Worm (Caenorhabditis elegans) whole organism, L1 larva: Measurements from ENCODE around the gene dct-13.

Source experiments
- C04F5.9 ChIP-seq: sonication (generic microtip); optimal IDR thresholded peaks from 2 replicates; lab custom pipeline; 2016; ENCODE audit warnings: missing genetic modification characterization, missing compliant biosample characterization
- C16A3.4 ChIP-seq: fragments of 150-350 bp; optimal IDR thresholded peaks from 2 replicates; lab custom pipeline; 2014; ENCODE audit warnings: missing biosample characterization, missing genetic modification characterization
- C34B4.2 ChIP-seq: sonication (generic microtip); optimal IDR thresholded peaks from 2 replicates; lab custom pipeline; 2017; ENCODE audit warnings: mild to moderate bottlenecking, missing genetic modification characterization, missing compliant biosample characterization
- F16B12.6 ChIP-seq: fragments of 150-350 bp; optimal IDR thresholded peaks from 2 replicates; lab custom pipeline; 2014; ENCODE audit warnings: missing biosample characterization, missing genetic modification characterization
- aha-1 ChIP-seq: fragments of 150-350 bp; optimal IDR thresholded peaks from 2 replicates; lab custom pipeline; 2014; ENCODE audit warnings: missing biosample characterization, missing genetic modification characterization
- alr-1 ChIP-seq: fragments of 200-800 bp; sonication (Bioruptor generic); optimal IDR thresholded peaks from 2 replicates; lab custom pipeline; 2018; ENCODE audit warnings: borderline replicate concordance, mild to moderate bottlenecking, missing genetic modification characterization, missing compliant biosample characterization
- ceh-8 ChIP-seq: fragments of 200-800 bp; sonication (Bioruptor generic); optimal IDR thresholded peaks from 2 replicates; lab custom pipeline; 2018; ENCODE audit warnings: mild to moderate bottlenecking, missing genetic modification characterization, moderate library complexity, missing compliant biosample characterization
- ceh-82 ChIP-seq, 3 experiments: fragments of 150-350 bp in 1 of 3; sonication (generic microtip) in 2 of 3; optimal IDR thresholded peaks; 2 replicates each; lab custom pipeline; 2014 to 2017; ENCODE audit warnings: missing biosample characterization in 3 of 3, missing genetic modification characterization in 3 of 3
- ces-1 ChIP-seq: fragments of 150-350 bp; optimal IDR thresholded peaks from 2 replicates; lab custom pipeline; 2014; ENCODE audit warnings: missing biosample characterization, missing genetic modification reagents, missing genetic modification characterization
- dpl-1 ChIP-seq, 3 experiments: fragments of 150-350 bp in 2 of 3; sonication (generic microtip) in 1 of 3; optimal IDR thresholded peaks; 2 replicates each; lab custom pipeline; 2014 to 2017; ENCODE audit warnings: missing biosample characterization in 3 of 3, missing genetic modification characterization in 3 of 3, missing genetic modification reagents in 3 of 3
- dsc-1 ChIP-seq: sonication (generic microtip); optimal IDR thresholded peaks from 2 replicates; lab custom pipeline; 2016; ENCODE audit warnings: mild to moderate bottlenecking, missing genetic modification characterization, missing compliant biosample characterization
- efl-1 ChIP-seq, 4 experiments: fragments of 150-350 bp; optimal IDR thresholded peaks in 3 of 4; peaks in 1 of 4; 1 replicate in 1 of 4; 2 replicates in 3 of 4; lab custom pipeline; 2014; ENCODE audit warnings: missing biosample characterization in 2 of 4, missing genetic modification characterization in 2 of 4, missing genetic modification reagents in 2 of 4
- efl-3 ChIP-seq: fragments of 200-800 bp; sonication (Bioruptor generic); optimal IDR thresholded peaks from 2 replicates; lab custom pipeline; 2018; ENCODE audit warnings: mild to moderate bottlenecking, missing genetic modification characterization, missing compliant biosample characterization
- egl-13 ChIP-seq: sonication (generic microtip); optimal IDR thresholded peaks from 2 replicates; lab custom pipeline; 2016; ENCODE audit warnings: missing genotype, missing genetic modification reagents, missing genetic modification characterization, missing compliant biosample characterization
- egl-27 ChIP-seq, 2 experiments: fragments of 150-350 bp in 1 of 2; sonication (generic microtip); optimal IDR thresholded peaks; 3 replicates each; lab custom pipeline; 2017 to 2018; ENCODE audit warnings: missing biosample characterization in 2 of 2, missing genetic modification characterization in 2 of 2, missing genetic modification reagents in 2 of 2
- elt-2 ChIP-seq: sonication (generic microtip); optimal IDR thresholded peaks from 2 replicates; lab custom pipeline; 2016; ENCODE audit warnings: missing genetic modification characterization, mild to moderate bottlenecking, inconsistent platforms, missing compliant biosample characterization, missing genetic modification reagents
- fkh-10 ChIP-seq: sonication (generic microtip); optimal IDR thresholded peaks from 2 replicates; lab custom pipeline; 2017; ENCODE audit warnings: missing biosample characterization, missing genetic modification reagents, missing genetic modification characterization
- fkh-4 ChIP-seq: sonication (generic microtip); optimal IDR thresholded peaks from 2 replicates; lab custom pipeline; 2016; ENCODE audit warnings: missing compliant biosample characterization, missing genetic modification characterization, borderline replicate concordance
- fos-1 ChIP-seq: fragments of 150-350 bp; optimal IDR thresholded peaks from 2 replicates; lab custom pipeline; 2014; ENCODE audit warnings: missing biosample characterization, missing genetic modification characterization
- grh-1 ChIP-seq: fragments of 200-800 bp; sonication (Bioruptor generic); IDR thresholded peaks from 2 replicates; pipeline ENCODE4 v1.3.6; 2022; ENCODE audit warnings: missing genetic modification reagents, missing genetic modification characterization, missing compliant biosample characterization
- irx-1 ChIP-seq: sonication (generic microtip); optimal IDR thresholded peaks from 2 replicates; lab custom pipeline; 2016; ENCODE audit warnings: missing genetic modification characterization, missing compliant biosample characterization
- isw-1 ChIP-seq: fragments of 200-800 bp; sonication (Bioruptor generic); IDR thresholded peaks from 2 replicates; pipeline ENCODE4 v1.3.6; 2022; ENCODE audit warnings: missing genetic modification characterization, missing compliant biosample characterization
- lin-13 ChIP-seq: fragments of 150-350 bp; optimal IDR thresholded peaks from 2 replicates; lab custom pipeline; 2014; ENCODE audit warnings: missing biosample characterization, missing genetic modification reagents, missing genetic modification characterization
- lin-14 ChIP-seq: fragments of 200-800 bp; sonication (Bioruptor generic); optimal IDR thresholded peaks from 2 replicates; lab custom pipeline; 2018; ENCODE audit warnings: mild to moderate bottlenecking, missing genetic modification characterization, moderate library complexity, missing compliant biosample characterization
- lin-15B ChIP-seq: fragments of 150-350 bp; sonication (generic microtip); optimal IDR thresholded peaks from 3 replicates; lab custom pipeline; 2014; ENCODE audit warnings: missing biosample characterization, missing genetic modification characterization
- lin-35 ChIP-seq, 2 experiments: fragments of 150-350 bp; optimal IDR thresholded peaks; 2 replicates each; lab custom pipeline; 2014; ENCODE audit warnings: missing biosample characterization in 2 of 2, missing genetic modification characterization in 2 of 2, missing genetic modification reagents in 2 of 2
- lir-3 ChIP-seq: sonication (generic microtip); optimal IDR thresholded peaks from 2 replicates; lab custom pipeline; 2016; ENCODE audit warnings: mild to moderate bottlenecking, missing genetic modification characterization, moderate library complexity, missing compliant biosample characterization; ENCODE audit not compliant: poor library complexity
- lsy-2 ChIP-seq, 2 experiments: fragments of 150-350 bp; optimal IDR thresholded peaks; 2 replicates each; lab custom pipeline; 2014; ENCODE audit warnings: missing biosample characterization in 2 of 2, missing genetic modification characterization in 2 of 2
- mdl-1 ChIP-seq, 2 experiments: fragments of 150-350 bp; optimal IDR thresholded peaks; 2 replicates each; lab custom pipeline; 2014 to 2017; ENCODE audit warnings: missing biosample characterization in 2 of 2, missing genetic modification characterization in 2 of 2, inconsistent platforms in 1 of 2
- mef-2 ChIP-seq: fragments of 150-350 bp; optimal IDR thresholded peaks from 2 replicates; lab custom pipeline; 2014; ENCODE audit warnings: missing biosample characterization, missing genetic modification characterization
- mep-1 ChIP-seq: fragments of 150-350 bp; optimal IDR thresholded peaks from 2 replicates; lab custom pipeline; 2014; ENCODE audit warnings: missing biosample characterization, missing genetic modification characterization
- nhr-11 ChIP-seq: fragments of 150-350 bp; optimal IDR thresholded peaks from 2 replicates; lab custom pipeline; 2014; ENCODE audit warnings: missing biosample characterization, missing genetic modification characterization
- nhr-20 ChIP-seq: sonication (generic microtip); optimal IDR thresholded peaks from 2 replicates; lab custom pipeline; 2016; ENCODE audit warnings: mild to moderate bottlenecking, missing genetic modification characterization, missing compliant biosample characterization
- nhr-28 ChIP-seq: fragments of 150-350 bp; optimal IDR thresholded peaks from 2 replicates; lab custom pipeline; 2014; ENCODE audit warnings: missing biosample characterization, missing genetic modification characterization
- nhr-47 ChIP-seq: sonication (generic microtip); optimal IDR thresholded peaks from 2 replicates; lab custom pipeline; 2016; ENCODE audit warnings: mild to moderate bottlenecking, missing genetic modification characterization, moderate library complexity, missing compliant biosample characterization
- nhr-77 ChIP-seq: fragments of 150-350 bp; optimal IDR thresholded peaks from 2 replicates; lab custom pipeline; 2014; ENCODE audit warnings: missing biosample characterization, missing genetic modification characterization
- nhr-85 ChIP-seq: sonication (generic microtip); peaks from one replicate; lab custom pipeline; 2016; ENCODE audit warnings: missing genetic modification characterization, inconsistent platforms, missing compliant biosample characterization
- nhr-90 ChIP-seq: sonication (generic microtip); optimal IDR thresholded peaks from 2 replicates; lab custom pipeline; 2016; ENCODE audit warnings: mild to moderate bottlenecking, missing genetic modification characterization, missing compliant biosample characterization; ENCODE audit not compliant: poor library complexity
- pax-3 ChIP-seq: fragments of 200-800 bp; sonication (Bioruptor generic); optimal IDR thresholded peaks from 2 replicates; lab custom pipeline; 2018; ENCODE audit warnings: mild to moderate bottlenecking, missing genetic modification characterization, moderate library complexity, missing compliant biosample characterization
- pqm-1 ChIP-seq: sonication (generic microtip); optimal IDR thresholded peaks from 3 replicates; lab custom pipeline; 2017; ENCODE audit warnings: missing biosample characterization, missing genetic modification characterization
- skn-1 ChIP-seq: fragments of 150-350 bp; optimal IDR thresholded peaks from 2 replicates; lab custom pipeline; 2014; ENCODE audit warnings: missing biosample characterization, missing genetic modification characterization
- sox-4 ChIP-seq: sonication (generic microtip); optimal IDR thresholded peaks from 2 replicates; lab custom pipeline; 2016; ENCODE audit warnings: missing genetic modification characterization, missing compliant biosample characterization
- sptf-1 ChIP-seq: fragments of 150-350 bp; optimal IDR thresholded peaks from 2 replicates; lab custom pipeline; 2014; ENCODE audit warnings: missing biosample characterization, missing genetic modification characterization
- sup-37 ChIP-seq: fragments of 200-800 bp; sonication (Bioruptor generic); optimal IDR thresholded peaks from 2 replicates; lab custom pipeline; 2018; ENCODE audit warnings: mild to moderate bottlenecking, missing genetic modification characterization, missing compliant biosample characterization
- swsn-7 ChIP-seq: sonication (generic microtip); optimal IDR thresholded peaks from 2 replicates; lab custom pipeline; 2016; ENCODE audit warnings: missing genetic modification characterization, missing compliant biosample characterization
- tlp-1 ChIP-seq: fragments of 150-350 bp; optimal IDR thresholded peaks from 2 replicates; lab custom pipeline; 2014; ENCODE audit warnings: missing biosample characterization, missing genetic modification characterization
- unc-30 ChIP-seq: sonication (generic microtip); optimal IDR thresholded peaks from 2 replicates; lab custom pipeline; 2017; ENCODE audit warnings: missing biosample characterization, missing genetic modification characterization
- unc-86 ChIP-seq: sonication (generic microtip); optimal IDR thresholded peaks from 2 replicates; lab custom pipeline; 2016; ENCODE audit warnings: missing genetic modification characterization, missing compliant biosample characterization
- vab-15 ChIP-seq: sonication (generic microtip); optimal IDR thresholded peaks from 2 replicates; lab custom pipeline; 2017; ENCODE audit warnings: missing genotype, mild to moderate bottlenecking, missing genetic modification characterization, missing compliant biosample characterization
- xbp-1 ChIP-seq: sonication (generic microtip); optimal IDR thresholded peaks from 2 replicates; lab custom pipeline; 2016; ENCODE audit warnings: missing genetic modification characterization, missing compliant biosample characterization
- zag-1 ChIP-seq: fragments of 150-350 bp; optimal IDR thresholded peaks from 2 replicates; lab custom pipeline; 2014; ENCODE audit warnings: missing biosample characterization, missing genetic modification characterization
- zip-4 ChIP-seq: fragments of 200-800 bp; sonication (Bioruptor generic); optimal IDR thresholded peaks from 2 replicates; lab custom pipeline; 2018; ENCODE audit warnings: mild to moderate bottlenecking, missing genetic modification characterization, moderate library complexity, missing compliant biosample characterization

The dct-13 gene

ce11 chrIV:16995425-16995824, 29.5 kb downstream of the dct-13 start, which contains the start of gene rom-4 (continued):
- TF ChIP-seq ceh-82 (tag; optimal IDR thresholded peaks at IDR 0.05; lab: Kevin White, UChicago) = peak; percentile 18 to 80 (median 67)
- peak in 1 of 2 experiments; percentile 22 for TF ChIP-seq mdl-1 (tag; optimal IDR thresholded peaks at IDR 0.05; lab: Kevin White, UChicago)
- TF ChIP-seq lin-35 (GFP tag; optimal IDR thresholded peaks at IDR 0.05; lab: Kevin White, UChicago) = peak; percentile 97
- no peak for TF ChIP-seq nhr-28 (tag; lab: Kevin White, UChicago)
- TF ChIP-seq nhr-47 (tag; lab: Kevin White, UChicago) = peak; percentile 88
- peak; percentile 79 to 80 for TF ChIP-seq lsy-2 (tag; optimal IDR thresholded peaks at IDR 0.05; lab: Kevin White, UChicago)
- TF ChIP-seq pqm-1 (tag; lab: Kevin White, UChicago) = no peak
- no peak for TF ChIP-seq C34B4.2 (tag; lab: Kevin White, UChicago)
- no peak for TF ChIP-seq sptf-1 (tag; lab: Kevin White, UChicago)
- TF ChIP-seq efl-3 (GFP tag; lab: Kevin White, UChicago) = no peak
- TF ChIP-seq alr-1 = no peak
- TF ChIP-seq dpl-1 (GFP tag; optimal IDR thresholded peaks at IDR 0.05; lab: Kevin White, UChicago) = peak; percentile 93 to 96 (median 94)
- TF ChIP-seq fkh-4 (tag; lab: Kevin White, UChicago) = peak; percentile 88
- TF ChIP-seq sup-37 (GFP tag; lab: Kevin White, UChicago) = peak; percentile 19
- TF ChIP-seq xbp-1 (tag; lab: Kevin White, UChicago) = peak; percentile 79
- TF ChIP-seq pax-3 (tag; lab: Kevin White, UChicago) = peak; percentile 85
- TF ChIP-seq sox-4 (tag; lab: Kevin White, UChicago) = peak; percentile 78
- peak; percentile 91 for TF ChIP-seq nhr-90
- peak; percentile 78 for TF ChIP-seq nhr-20 (tag; lab: Kevin White, UChicago)
- peak; percentile 56 for TF ChIP-seq C16A3.4 (tag; lab: Kevin White, UChicago)
- peak; percentile 40 for TF ChIP-seq F16B12.6 (tag; lab: Kevin White, UChicago)
- TF ChIP-seq egl-13 (tag; lab: Kevin White, UChicago) = peak; percentile 72
- TF ChIP-seq zip-4 (GFP tag; lab: Kevin White, UChicago) = no peak
- no peak for TF ChIP-seq ces-1 (GFP tag; lab: Kevin White, UChicago)
- TF ChIP-seq isw-1 (GFP tag; lab: Robert Waterston, UW) = peak; percentile 69
- no peak for TF ChIP-seq nhr-77
- TF ChIP-seq egl-27 (tag; optimal IDR thresholded peaks at IDR 0.05; lab: Kevin White, UChicago) = no peak
- peak; percentile 86 for TF ChIP-seq dsc-1 (tag; lab: Kevin White, UChicago)
- no peak for TF ChIP-seq fkh-10 (GFP tag; lab: Kevin White, UChicago)
- TF ChIP-seq tlp-1 (tag; lab: Kevin White, UChicago) = no peak
- TF ChIP-seq elt-2 (tag; lab: Kevin White, UChicago) = no peak
- peak; percentile 51 for TF ChIP-seq skn-1 (tag; lab: Kevin White, UChicago)
- no peak for TF ChIP-seq nhr-11 (tag; lab: Kevin White, UChicago)
- peak; percentile 97 to 99 for TF ChIP-seq efl-1 (optimal IDR thresholded peaks at IDR 0.05; lab: Kevin White, UChicago)
- peak; percentile 96 to 99 for TF ChIP-seq efl-1 (GFP tag; optimal IDR thresholded peaks at IDR 0.05 in 1 of 2; lab: Kevin White, UChicago)
- no peak for TF ChIP-seq fos-1
- TF ChIP-seq grh-1 = no peak; the same call in none of the 2 replicates
- peak; percentile 76 for TF ChIP-seq swsn-7 (tag; lab: Kevin White, UChicago)
- no peak for TF ChIP-seq aha-1 (tag; lab: Kevin White, UChicago)
- peak; percentile 71 for TF ChIP-seq unc-86 (tag; lab: Kevin White, UChicago)
- peak; percentile 95 for TF ChIP-seq lir-3 (tag; lab: Kevin White, UChicago)
- TF ChIP-seq vab-15 (tag; lab: Kevin White, UChicago) = no peak
- no peak for TF ChIP-seq unc-30
- TF ChIP-seq mef-2 (tag; lab: Kevin White, UChicago) = no peak
- TF ChIP-seq lin-14 (GFP tag; lab: Kevin White, UChicago) = no peak
- peak; percentile 91 for TF ChIP-seq nhr-85 (tag; lab: Kevin White, UChicago)
- TF ChIP-seq zag-1 = no peak
- TF ChIP-seq mep-1 (tag; lab: Kevin White, UChicago) = peak; percentile 77
- TF ChIP-seq lin-15B (tag; lab: Kevin White, UChicago) = peak; percentile 26
- TF ChIP-seq C04F5.9 (tag; lab: Kevin White, UChicago) = peak; percentile 58
- TF ChIP-seq ceh-8 (GFP tag; lab: Kevin White, UChicago) = no peak
- TF ChIP-seq lin-13 = peak; percentile 29
- TF ChIP-seq irx-1 (tag; lab: Kevin White, UChicago) = peak; percentile 89
